Fruit fly (Drosophila melanogaster) whole organism, embryonic: Measurements from ENCODE around the gene CG10137.

ENCODE experiments used
- Antp ChIP-seq: fragments of 200-800 bp; sonication (Bioruptor generic); optimal IDR thresholded peaks from 3 replicates; lab custom pipeline; 2016; ENCODE audit warnings: missing biosample characterization, missing genetic modification characterization
- B-H1 ChIP-seq: fragments of 200-800 bp; sonication (Bioruptor generic); IDR thresholded peaks from 3 replicates; pipeline ENCODE4 v1.3.6; 2022; ENCODE audit warnings: missing biosample characterization, missing genetic modification characterization
- CG1024 ChIP-seq: fragments of 200-800 bp; sonication (Bioruptor generic); IDR thresholded peaks from 2 replicates; pipeline ENCODE4 v1.3.6; 2022; ENCODE audit warnings: missing biosample characterization, missing genetic modification characterization
- CG10654 ChIP-seq: fragments of 200-800 bp; sonication (Bioruptor generic); optimal IDR thresholded peaks from 2 replicates; lab custom pipeline; 2016; ENCODE audit warnings: missing biosample characterization, missing genetic modification characterization
- CG11398 ChIP-seq: fragments of 200-800 bp; sonication (Bioruptor generic); optimal IDR thresholded peaks from 2 replicates; lab custom pipeline; 2016; ENCODE audit warnings: missing biosample characterization, missing genetic modification characterization
- CG11560 ChIP-seq: fragments of 200-800 bp; sonication (Bioruptor generic); IDR thresholded peaks from 3 replicates; pipeline ENCODE4 v1.3.6; 2022; ENCODE audit warnings: missing biosample characterization, missing genetic modification characterization
- CG12769 ChIP-seq: fragments of 200-800 bp; sonication (Bioruptor generic); optimal IDR thresholded peaks from 2 replicates; lab custom pipeline; 2019; ENCODE audit warnings: missing biosample characterization, mild to moderate bottlenecking, missing genetic modification characterization, moderate library complexity
- CG14014 ChIP-seq: fragments of 200-800 bp; sonication (Bioruptor generic); IDR thresholded peaks from 2 replicates; pipeline ENCODE4 v1.3.6; 2022; ENCODE audit warnings: missing biosample characterization, missing genetic modification characterization
- CG14050 ChIP-seq: fragments of 200-800 bp; sonication (Bioruptor generic); IDR thresholded peaks from 3 replicates; pipeline ENCODE4 v1.3.6; 2022; ENCODE audit warnings: missing biosample characterization, missing genetic modification characterization
- CG2129 ChIP-seq: fragments of 200-800 bp; sonication (Bioruptor generic); IDR thresholded peaks from 2 replicates; pipeline ENCODE4 v1.3.6; 2022; ENCODE audit warnings: missing biosample characterization, missing genetic modification characterization; ENCODE audit not compliant: partially characterized antibody
- CG2678 ChIP-seq: fragments of 200-800 bp; sonication (Bioruptor generic); optimal IDR thresholded peaks from 3 replicates; lab custom pipeline; 2019; ENCODE audit warnings: missing biosample characterization, mild to moderate bottlenecking, missing genetic modification characterization, moderate library complexity
- CG2889 ChIP-seq: fragments of 200-800 bp; sonication (Bioruptor generic); IDR thresholded peaks from 3 replicates; pipeline ENCODE4 v1.3.6; 2022; ENCODE audit warnings: missing biosample characterization, missing genetic modification characterization
- CG30403 ChIP-seq: fragments of 200-800 bp; sonication (Bioruptor generic); optimal IDR thresholded peaks from 3 replicates; lab custom pipeline; 2016; ENCODE audit warnings: missing biosample characterization, missing genetic modification characterization
- CG32772 ChIP-seq: fragments of 200-800 bp; sonication (Bioruptor generic); IDR thresholded peaks from 2 replicates; pipeline ENCODE4 v1.3.6; 2022; ENCODE audit warnings: missing biosample characterization, missing genetic modification characterization
- CG4424 ChIP-seq: fragments of 200-800 bp; sonication (Bioruptor generic); optimal IDR thresholded peaks from 3 replicates; lab custom pipeline; 2016; ENCODE audit warnings: missing biosample characterization, missing genetic modification characterization
- CG5953 ChIP-seq: fragments of 200-800 bp; sonication (Bioruptor generic); IDR thresholded peaks from 2 replicates; pipeline ENCODE4 v1.3.6; 2022; ENCODE audit warnings: missing biosample characterization, missing genetic modification characterization
- CG7987 ChIP-seq: fragments of 200-800 bp; sonication (Bioruptor generic); optimal IDR thresholded peaks from 2 replicates; lab custom pipeline; 2018; ENCODE audit warnings: missing biosample characterization, mild to moderate bottlenecking, missing genetic modification characterization, moderate library complexity
- CG8359 ChIP-seq: fragments of 200-800 bp; sonication (Bioruptor generic); optimal IDR thresholded peaks from 2 replicates; lab custom pipeline; 2017; ENCODE audit warnings: missing biosample characterization, mild to moderate bottlenecking, missing genetic modification characterization, borderline replicate concordance
- CG8944 ChIP-seq: fragments of 200-800 bp; sonication (Bioruptor generic); optimal IDR thresholded peaks from 3 replicates; lab custom pipeline; 2016; ENCODE audit warnings: missing biosample characterization, missing genetic modification characterization
- CG9215 ChIP-seq: fragments of 200-800 bp; sonication (Bioruptor generic); IDR thresholded peaks from 2 replicates; pipeline ENCODE4 v1.3.6; 2022; ENCODE audit warnings: missing biosample characterization, missing genetic modification characterization
- Chrac-16 ChIP-seq: fragments of 200-800 bp; sonication (Bioruptor generic); optimal IDR thresholded peaks from 3 replicates; lab custom pipeline; 2016; ENCODE audit warnings: missing biosample characterization, missing genetic modification characterization
- Dfd ChIP-seq, 2 experiments: fragments of >200 bp; optimal IDR thresholded peaks; 2 replicates each; lab custom pipeline; 2017; ENCODE audit warnings: missing biosample characterization in 2 of 2, missing genetic modification characterization in 2 of 2
- Ets97D ChIP-seq: fragments of 200-800 bp; sonication (Bioruptor generic); optimal IDR thresholded peaks from 3 replicates; lab custom pipeline; 2016; ENCODE audit warnings: missing biosample characterization, missing genetic modification characterization
- HLHmδ ChIP-seq: fragments of 200-800 bp; sonication (Bioruptor generic); optimal IDR thresholded peaks from 2 replicates; lab custom pipeline; 2018; ENCODE audit warnings: missing biosample characterization, mild to moderate bottlenecking, missing genetic modification characterization, moderate library complexity
- HmgD ChIP-seq: fragments of 200-800 bp; sonication (Bioruptor generic); optimal IDR thresholded peaks from 3 replicates; lab custom pipeline; 2016; ENCODE audit warnings: missing biosample characterization, missing genetic modification characterization
- MTF-1 ChIP-seq: fragments of 200-800 bp; sonication (Bioruptor generic); optimal IDR thresholded peaks from 2 replicates; lab custom pipeline; 2018; ENCODE audit warnings: missing biosample characterization, mild to moderate bottlenecking, missing genetic modification characterization, borderline replicate concordance
- NfI ChIP-seq: fragments of 200-800 bp; sonication (Bioruptor generic); optimal IDR thresholded peaks from 3 replicates; lab custom pipeline; 2018; ENCODE audit warnings: missing biosample characterization, mild to moderate bottlenecking, missing genetic modification characterization, moderate library complexity
- Opbp ChIP-seq: fragments of 200-800 bp; sonication (Bioruptor generic); IDR thresholded peaks from 3 replicates; pipeline ENCODE4 v1.3.6; 2022; ENCODE audit warnings: missing biosample characterization, missing genetic modification characterization; ENCODE audit not compliant: partially characterized antibody
- Rfx ChIP-seq: fragments of 200-800 bp; sonication (Bioruptor generic); IDR thresholded peaks from 2 replicates; pipeline ENCODE4 v1.3.6; 2022; ENCODE audit warnings: missing biosample characterization, missing genetic modification characterization
- Taf1 ChIP-seq: fragments of 200-800 bp; sonication (Bioruptor generic); IDR thresholded peaks from 2 replicates; pipeline ENCODE4 v1.3.6; 2022; ENCODE audit warnings: missing biosample characterization, missing genetic modification characterization
- ab ChIP-seq: fragments of 200-800 bp; sonication (Bioruptor generic); optimal IDR thresholded peaks from 2 replicates; lab custom pipeline; 2016; ENCODE audit warnings: missing biosample characterization, missing genetic modification characterization
- ac ChIP-seq: fragments of 200-800 bp; sonication (Bioruptor generic); optimal IDR thresholded peaks from 3 replicates; lab custom pipeline; 2017; ENCODE audit warnings: missing biosample characterization, mild to moderate bottlenecking, missing genetic modification characterization
- bab2 ChIP-seq: fragments of 200-800 bp; sonication (Bioruptor generic); optimal IDR thresholded peaks from 2 replicates; lab custom pipeline; 2016; ENCODE audit warnings: missing biosample characterization, missing genetic modification characterization
- croc ChIP-seq: fragments of 200-800 bp; sonication (Bioruptor generic); conservative IDR thresholded peaks from 3 replicates; pipeline ENCODE4 v1.3.6; 2022; ENCODE audit warnings: missing biosample characterization, missing genetic modification characterization
- cwo ChIP-seq: fragments of 200-800 bp; sonication (Bioruptor generic); optimal IDR thresholded peaks from 3 replicates; lab custom pipeline; 2017; ENCODE audit warnings: missing biosample characterization, missing genetic modification characterization, mild to moderate bottlenecking, moderate library complexity, missing genetic modification reagents
- eyg ChIP-seq: fragments of 200-800 bp; sonication (Bioruptor generic); optimal IDR thresholded peaks from 3 replicates; lab custom pipeline; 2016; ENCODE audit warnings: missing biosample characterization, missing genetic modification characterization
- gcm ChIP-seq: fragments of 200-800 bp; sonication (Bioruptor generic); optimal IDR thresholded peaks from 2 replicates; lab custom pipeline; 2019; ENCODE audit warnings: missing biosample characterization, mild to moderate bottlenecking, missing genetic modification characterization, moderate library complexity
- gem ChIP-seq: fragments of 200-800 bp; sonication (Bioruptor generic); optimal IDR thresholded peaks from 2 replicates; lab custom pipeline; 2019; ENCODE audit warnings: missing biosample characterization, mild to moderate bottlenecking, missing genetic modification characterization, moderate library complexity
- hth ChIP-seq: fragments of >200 bp; optimal IDR thresholded peaks from 2 replicates; lab custom pipeline; 2017; ENCODE audit warnings: inconsistent platforms
- insv ChIP-seq, 2 experiments: fragments of 200-800 bp; sonication (Bioruptor generic); optimal IDR thresholded peaks; 3 replicates each; lab custom pipeline; 2016 to 2018; ENCODE audit warnings: missing biosample characterization in 2 of 2, missing genetic modification characterization in 2 of 2
- jigr1 ChIP-seq: fragments of 200-800 bp; sonication (Bioruptor generic); IDR thresholded peaks from 3 replicates; pipeline ENCODE4 v1.3.6; 2022; ENCODE audit warnings: missing biosample characterization, missing genetic modification characterization
- lbe ChIP-seq: fragments of 200-800 bp; sonication (Bioruptor generic); optimal IDR thresholded peaks from 2 replicates; lab custom pipeline; 2016; ENCODE audit warnings: missing biosample characterization, mild to moderate bottlenecking, missing genetic modification characterization
- onecut ChIP-seq: fragments of 200-800 bp; sonication (Bioruptor generic); IDR thresholded peaks from 2 replicates; pipeline ENCODE4 v1.3.6; 2022; ENCODE audit warnings: missing biosample characterization, missing genetic modification characterization
- peb ChIP-seq: fragments of 200-800 bp; sonication (Bioruptor generic); IDR thresholded peaks from 2 replicates; pipeline ENCODE4 v1.3.6; 2022; ENCODE audit warnings: missing biosample characterization, missing genetic modification characterization
- pros ChIP-seq: fragments of 200-800 bp; sonication (Bioruptor generic); optimal IDR thresholded peaks from 3 replicates; lab custom pipeline; 2019; ENCODE audit warnings: missing biosample characterization, mild to moderate bottlenecking, missing genetic modification characterization, moderate library complexity
- row ChIP-seq: fragments of 200-800 bp; sonication (Bioruptor generic); IDR thresholded peaks from 3 replicates; pipeline ENCODE4 v1.3.6; 2022; ENCODE audit warnings: missing biosample characterization, missing genetic modification characterization
- sc ChIP-seq, 3 experiments: fragments of >200 bp in 2 of 3; fragments of 200-800 bp in 1 of 3; sonication (Bioruptor generic) in 1 of 3; optimal IDR thresholded peaks; 2 replicates in 2 of 3; 3 replicates in 1 of 3; lab custom pipeline; 2017; ENCODE audit warnings: mild to moderate bottlenecking in 1 of 3, missing biosample characterization in 1 of 3, missing genetic modification characterization in 1 of 3, missing genetic modification reagents in 1 of 3
- trh ChIP-seq: fragments of 200-800 bp; sonication (Bioruptor generic); optimal IDR thresholded peaks from 2 replicates; lab custom pipeline; 2016; ENCODE audit warnings: missing biosample characterization, missing genetic modification characterization
- tx ChIP-seq: fragments of 200-800 bp; sonication (Bioruptor generic); optimal IDR thresholded peaks from 2 replicates; lab custom pipeline; 2016; ENCODE audit warnings: missing biosample characterization, missing genetic modification characterization
- wdn ChIP-seq: fragments of 200-800 bp; sonication (Bioruptor generic); IDR thresholded peaks from 2 replicates; pipeline ENCODE4 v1.3.6; 2022; ENCODE audit warnings: missing biosample characterization, missing genetic modification characterization

CG10137 gene

DNA sequence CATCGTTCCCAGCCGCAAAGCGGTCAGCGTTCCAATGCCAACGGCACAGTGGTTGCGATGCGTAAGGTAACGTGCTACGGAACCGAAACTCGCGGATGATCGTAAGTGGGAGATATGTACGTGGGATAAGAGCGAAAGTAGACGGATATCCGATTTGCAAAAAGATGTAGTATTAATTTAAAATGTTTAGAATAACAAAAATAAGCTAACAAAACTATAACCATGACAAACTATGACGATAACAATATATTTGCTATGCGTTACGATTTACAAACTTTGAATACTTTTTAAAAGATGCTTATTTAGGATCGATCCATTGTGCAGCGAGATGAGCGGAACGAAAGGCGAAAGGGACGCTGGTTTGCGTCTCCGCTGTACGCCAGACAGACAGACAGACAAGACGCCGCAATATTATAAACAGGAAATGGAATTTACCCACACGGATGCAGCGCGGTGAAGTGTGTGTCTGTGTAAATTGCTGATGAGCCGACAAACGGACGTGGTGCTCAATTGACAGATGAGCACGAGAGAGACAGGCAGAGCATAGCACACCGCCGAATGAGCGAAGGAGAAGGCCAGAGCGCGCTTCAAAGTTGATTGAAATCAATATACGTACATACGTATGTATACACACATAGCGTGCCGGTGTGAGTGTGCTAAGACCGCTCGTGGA lies 49.3 kb downstream of the CG10137 start (continued):
- TF ChIP-seq CG9215 (GFP tag; lab: Robert Waterston, UW): peak; percentile 95
- TF ChIP-seq Taf1 (GFP tag; lab: Robert Waterston, UW): peak; percentile 87
- peak; percentile 89 for TF ChIP-seq peb (GFP tag; lab: Robert Waterston, UW)
- TF ChIP-seq Chrac-16 (GFP tag; lab: Kevin White, UChicago): peak; percentile 96
- peak; percentile 68 for TF ChIP-seq CG1024
- peak; percentile 96 for TF ChIP-seq bab2 (GFP tag; lab: Kevin White, UChicago)
- peak; percentile 54 for TF ChIP-seq ab (GFP tag; lab: Kevin White, UChicago)
- peak; percentile 35 for TF ChIP-seq MTF-1 (GFP tag; lab: Kevin White, UChicago)
- peak; percentile 63 for TF ChIP-seq lbe (GFP tag; lab: Kevin White, UChicago)
- peak; percentile 99 for TF ChIP-seq CG30403
- peak; percentile 85 for TF ChIP-seq gcm (GFP tag; lab: Kevin White, UChicago)
- peak; percentile 63 for TF ChIP-seq HmgD (GFP tag; lab: Kevin White, UChicago)
- peak; percentile 92 for TF ChIP-seq croc (GFP tag; lab: Robert Waterston, UW)
- peak; percentile 96 for TF ChIP-seq Rfx (GFP tag; lab: Robert Waterston, UW)
- TF ChIP-seq jigr1 (GFP tag; lab: Robert Waterston, UW): peak; percentile 94
- TF ChIP-seq tx (GFP tag; lab: Kevin White, UChicago): peak; percentile 96
- TF ChIP-seq Ets97D (GFP tag; lab: Kevin White, UChicago): peak; percentile 96
- TF ChIP-seq pros (GFP tag; lab: Kevin White, UChicago): peak; percentile 93
- TF ChIP-seq trh (GFP tag; lab: Kevin White, UChicago): peak; percentile 96
- peak; percentile 67 to 85 for TF ChIP-seq insv (GFP tag; optimal IDR thresholded peaks at IDR 0.05; lab: Kevin White, UChicago)
- TF ChIP-seq cwo: peak; percentile 93
- TF ChIP-seq onecut: peak; percentile 73
- peak; percentile 96 for TF ChIP-seq CG10654 (GFP tag; lab: Kevin White, UChicago)
- peak; percentile 98 for TF ChIP-seq CG4424 (GFP tag; lab: Kevin White, UChicago)
- peak; percentile 89 for TF ChIP-seq B-H1 (GFP tag; lab: Robert Waterston, UW)
- peak; percentile 97 for TF ChIP-seq NfI (GFP tag; lab: Kevin White, UChicago)
- TF ChIP-seq Antp: peak; percentile 96
- TF ChIP-seq HLHmδ (GFP tag; lab: Kevin White, UChicago): peak; percentile 98
- peak; percentile 95 for TF ChIP-seq row (GFP tag; lab: Robert Waterston, UW)
- peak; percentile 90 for TF ChIP-seq CG11560 (tag; lab: Robert Waterston, UW)
- TF ChIP-seq Dfd (GFP tag; optimal IDR thresholded peaks at IDR 0.05; lab: Kevin White, UChicago): no peak
- peak; percentile 70 for TF ChIP-seq CG5953 (GFP tag; lab: Robert Waterston, UW)
- peak; percentile 98 for TF ChIP-seq gem
- no peak for TF ChIP-seq Opbp
- TF ChIP-seq CG7987 (GFP tag; lab: Kevin White, UChicago): peak; percentile 74
- peak; percentile 89 for TF ChIP-seq CG8359 (GFP tag; lab: Kevin White, UChicago)
- TF ChIP-seq CG14014 (GFP tag; lab: Robert Waterston, UW): peak; percentile 94
- no peak for TF ChIP-seq sc (optimal IDR thresholded peaks at IDR 0.05; lab: Kevin White, UChicago)
- peak; percentile 91 for TF ChIP-seq sc (GFP tag; optimal IDR thresholded peaks at IDR 0.05; lab: Kevin White, UChicago)
- TF ChIP-seq CG2889 (GFP tag; lab: Robert Waterston, UW): peak; percentile 92
- no peak for TF ChIP-seq CG2129 (GFP tag; lab: Robert Waterston, UW)
- peak; percentile 83 for TF ChIP-seq wdn (GFP tag; lab: Robert Waterston, UW)
- peak; percentile 95 for TF ChIP-seq CG11398 (GFP tag; lab: Kevin White, UChicago)
- TF ChIP-seq CG2678 (tag; lab: Kevin White, UChicago): peak; percentile 98
- no peak for TF ChIP-seq ac (GFP tag; lab: Kevin White, UChicago)
- peak; percentile 97 for TF ChIP-seq CG12769 (tag; lab: Kevin White, UChicago)
- peak; percentile 95 for TF ChIP-seq eyg
- peak; percentile 94 for TF ChIP-seq CG8944 (GFP tag; lab: Kevin White, UChicago)
- TF ChIP-seq CG14050: peak; percentile 90
- peak; percentile 92 for TF ChIP-seq CG32772 (GFP tag; lab: Robert Waterston, UW)
- no peak for TF ChIP-seq hth (lab: Kevin White, UChicago)
